Fruit fly (Drosophila melanogaster): ENCODE results near the gene CG3288.

Gene CG3288

DNA sequence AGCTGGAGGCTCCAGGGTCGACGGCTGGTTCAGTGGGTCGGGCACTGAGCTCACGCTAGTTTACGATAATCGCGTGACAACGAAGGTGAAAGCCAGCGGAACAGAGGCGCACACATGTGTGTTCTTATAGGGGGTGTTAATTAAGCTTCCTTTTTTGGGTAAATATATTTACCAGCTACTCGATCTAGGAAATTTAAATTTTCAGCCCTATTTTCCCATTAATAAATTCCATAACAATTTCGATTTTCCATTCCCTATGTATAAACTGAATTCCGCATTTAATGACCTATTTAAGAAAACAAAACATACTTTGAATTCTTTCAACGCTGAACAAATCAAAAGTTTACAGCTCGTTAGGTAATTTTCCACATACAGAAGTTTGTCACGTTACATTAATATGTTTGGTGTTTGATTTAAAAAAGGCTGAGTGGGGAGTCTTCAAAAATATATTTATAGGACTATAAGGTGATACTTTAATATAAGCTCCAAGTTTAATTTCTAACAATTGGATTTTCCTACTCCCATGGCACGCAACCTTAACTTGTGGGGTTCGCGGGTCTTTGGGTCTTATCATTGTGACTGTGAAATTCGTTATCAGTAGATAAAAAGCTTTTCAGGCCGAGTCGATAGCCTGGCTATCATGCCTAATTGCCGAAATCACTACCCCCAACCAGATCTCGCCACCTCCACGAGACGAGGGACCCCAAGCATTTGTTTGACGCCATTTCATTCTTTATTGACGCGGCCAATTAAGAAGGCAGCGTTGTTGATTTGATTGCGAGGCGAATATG lies 1.3 kb downstream of the CG3288 start, which contains the start of gene CG13255 (continued):
- TF ChIP-seq zen2 (GFP tag; IDR thresholded peaks at IDR 0.05; ENCODE audit: partially characterized antibody) (no peak), Ets97D (GFP tag; optimal IDR thresholded peaks at IDR 0.05) (no peak), rib (GFP tag; IDR thresholded peaks at IDR 0.05) (no peak), CG6854 (GFP tag; optimal IDR thresholded peaks at IDR 0.05) (no peak), stwl (tag; optimal IDR thresholded peaks at IDR 0.05) (no peak), fd102C (GFP tag; optimal IDR thresholded peaks at IDR 0.05) (no peak), bcd (GFP tag; optimal IDR thresholded peaks at IDR 0.05) (peak; percentile 43), CG8765 (GFP tag; IDR thresholded peaks at IDR 0.05) (no peak), CG14965 (GFP tag; optimal IDR thresholded peaks at IDR 0.05; ENCODE audit: borderline replicate concordance) (no peak), aop (GFP tag; IDR thresholded peaks at IDR 0.05) (no peak), z (GFP tag; IDR thresholded peaks at IDR 0.05) (no peak), Doc3 (GFP tag; IDR thresholded peaks at IDR 0.05; ENCODE audit: partially characterized antibody) (no peak), Max (GFP tag; optimal IDR thresholded peaks at IDR 0.05) (no peak), CG8388 (GFP tag; optimal IDR thresholded peaks at IDR 0.05) (peak; percentile 21), Hr51 (GFP tag; optimal IDR thresholded peaks at IDR 0.05) (peak in 1 of 2 experiments; percentile 56), stc (GFP tag; IDR thresholded peaks at IDR 0.05) (no peak), CrebB (tag; optimal IDR thresholded peaks at IDR 0.05) (no peak), tna (GFP tag; IDR thresholded peaks at IDR 0.05; ENCODE audit: partially characterized antibody) (no peak), oc (tag; optimal IDR thresholded peaks at IDR 0.05) (no peak), CG43689 (GFP tag; IDR thresholded peaks at IDR 0.05) (no peak), CG32772 (GFP tag; IDR thresholded peaks at IDR 0.05) (no peak), CG12299 (tag; optimal IDR thresholded peaks at IDR 0.05) (no peak), dmrt99B (tag; optimal IDR thresholded peaks at IDR 0.05) (peak; percentile 58), CG15514 (GFP tag; optimal IDR thresholded peaks at IDR 0.05) (peak; percentile 3), CG31388 (GFP tag; optimal IDR thresholded peaks at IDR 0.05) (no peak), CG15269 (tag; optimal IDR thresholded peaks at IDR 0.05) (peak; percentile 67), CG2889 (GFP tag; IDR thresholded peaks at IDR 0.05) (no peak), Dip2 (GFP tag; IDR thresholded peaks at IDR 0.05) (no peak), Oaz (GFP tag; IDR thresholded peaks at IDR 0.05) (no peak), Hr3 (GFP tag; optimal IDR thresholded peaks at IDR 0.05) (peak; percentile 33), B-H1 (GFP tag; IDR thresholded peaks at IDR 0.05) (no peak), toy (GFP tag; IDR thresholded peaks at IDR 0.05) (no peak), Gug (GFP tag; IDR thresholded peaks at IDR 0.05) (no peak; the same call in 3 of the 4 replicates), CG6765 (GFP tag; optimal IDR thresholded peaks at IDR 0.05) (no peak), wek (GFP tag; optimal IDR thresholded peaks at IDR 0.05) (no peak), ranshi (GFP tag; IDR thresholded peaks at IDR 0.05) (peak; percentile 47; the same call in 1 of the 2 replicates), GATAe (GFP tag; conservative IDR thresholded peaks at IDR 0.05) (peak; percentile 65), CTCF (GFP tag; optimal IDR thresholded peaks at IDR 0.05) (no peak), CG13123 (GFP tag; optimal IDR thresholded peaks at IDR 0.05) (no peak), Ets65A (GFP tag) (no peak), pros (GFP tag; optimal IDR thresholded peaks at IDR 0.05) (no peak), CG8359 (GFP tag; optimal IDR thresholded peaks at IDR 0.05; ENCODE audit: borderline replicate concordance) (no peak), crol (GFP tag; IDR thresholded peaks at IDR 0.05) (no peak), Dref (GFP tag; IDR thresholded peaks at IDR 0.05) (no peak), CG14710 (tag; optimal IDR thresholded peaks at IDR 0.05) (no peak), CG10565 (GFP tag; optimal IDR thresholded peaks at IDR 0.05) (no peak), sr (GFP tag; IDR thresholded peaks at IDR 0.05) (no peak), shn (GFP tag; optimal IDR thresholded peaks at IDR 0.05) (peak; percentile 1), HHEX (GFP tag; optimal IDR thresholded peaks at IDR 0.05) (peak; percentile 37), HLH54F (GFP tag; optimal IDR thresholded peaks at IDR 0.05) (peak; percentile 59)
